Worm (Caenorhabditis elegans): ENCODE results near the gene M02H5.8.

M02H5.8 gene

DNA sequence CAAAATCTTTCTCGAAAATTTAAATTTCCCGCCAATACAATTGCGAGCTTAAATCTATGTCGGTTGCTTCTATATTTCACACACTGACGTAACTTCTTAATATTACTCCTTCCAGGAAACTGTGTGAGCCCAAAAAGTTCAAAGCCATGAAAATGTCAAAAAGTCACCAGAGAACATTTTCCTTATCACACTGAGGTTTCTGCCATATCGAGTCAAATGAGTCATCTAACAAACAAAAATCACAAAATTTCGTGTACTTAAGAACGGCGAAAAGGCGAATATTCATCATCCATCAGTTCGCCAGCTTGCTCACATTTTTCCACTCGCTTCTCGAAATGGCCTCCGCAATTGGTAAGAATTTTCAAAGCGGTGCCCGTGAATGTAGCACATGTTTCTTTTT lies at the start of gene M02H5.8:
Gene M02H5.8, plus strand, starts transcription at position 297 of the 400 bp plus-strand sequence.
- TF ChIP-seq tab-1 (GFP tag; IDR thresholded peaks at IDR 0.05) (no peak), ztf-23 (GFP tag; IDR thresholded peaks at IDR 0.05) (no peak), klf-2 (GFP tag; conservative IDR thresholded peaks at IDR 0.05) (no peak)

DNA sequence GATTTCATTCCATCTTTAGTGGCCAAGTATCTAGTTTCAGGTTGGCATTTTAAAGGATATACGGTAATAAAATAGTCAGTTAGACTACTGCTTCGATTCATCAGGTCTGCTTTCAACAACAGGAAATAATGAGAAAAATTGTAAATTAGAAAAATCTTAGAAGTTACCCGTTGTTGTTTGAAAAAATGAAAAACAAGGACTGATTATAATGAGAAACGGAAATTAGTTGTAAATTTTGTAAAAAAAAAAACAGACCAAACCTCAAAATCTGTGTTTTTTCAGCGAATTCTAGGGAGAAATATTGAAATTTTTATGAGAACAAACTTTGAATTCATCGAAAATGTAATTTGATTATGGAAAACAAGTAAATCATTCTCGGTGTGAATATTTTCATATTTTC lies 46.8 kb upstream of the M02H5.8 start, which contains the start of gene srh-62:
Gene srh-62, minus strand, starts transcription at position 101 of the 400 bp plus-strand sequence.
- TF ChIP-seq ztf-23 (GFP tag; IDR thresholded peaks at IDR 0.05) (no peak), cog-1 (tag; optimal IDR thresholded peaks at IDR 0.05) (no peak), flt-1 (GFP tag; IDR thresholded peaks at IDR 0.05) (no peak), ztf-29 (GFP tag; IDR thresholded peaks at IDR 0.05) (no peak), klf-2 (GFP tag; conservative IDR thresholded peaks at IDR 0.05) (no peak), ref-1 (GFP tag; conservative IDR thresholded peaks at IDR 0.05) (no peak), T22C8.4 (GFP tag; IDR thresholded peaks at IDR 0.05) (no peak), tab-1 (GFP tag; IDR thresholded peaks at IDR 0.05) (no peak), med-1 (GFP tag; optimal IDR thresholded peaks at IDR 0.05; ENCODE audit: insufficient read depth) (no peak)

ce11 chrV:404210-404669 lies 45.5 kb upstream of the M02H5.8 start, which contains the start of gene nhr-252:
Gene nhr-252, plus strand, starts transcription at chrV:404619.
- no peak for TF ChIP-seq klf-2 (GFP tag; conservative IDR thresholded peaks at IDR 0.05)
- no peak for TF ChIP-seq ref-1 (GFP tag; conservative IDR thresholded peaks at IDR 0.05)

- TF ChIP-seq flt-1 (GFP tag; IDR thresholded peaks at IDR 0.05): no peak
- TF ChIP-seq klf-2 (GFP tag; conservative IDR thresholded peaks at IDR 0.05): no peak
- TF ChIP-seq ztf-23 (GFP tag; IDR thresholded peaks at IDR 0.05): no peak
- TF ChIP-seq T22C8.4 (GFP tag; IDR thresholded peaks at IDR 0.05): no peak
- TF ChIP-seq ztf-29 (GFP tag; IDR thresholded peaks at IDR 0.05): no peak
- no peak for TF ChIP-seq tab-1 (GFP tag; IDR thresholded peaks at IDR 0.05)
- TF ChIP-seq ref-1 (GFP tag; conservative IDR thresholded peaks at IDR 0.05): no peak
- no peak for TF ChIP-seq med-1 (GFP tag; optimal IDR thresholded peaks at IDR 0.05; ENCODE audit: insufficient read depth)
- TF ChIP-seq cog-1 (tag; optimal IDR thresholded peaks at IDR 0.05): no peak
Measured at ce11 chrV:412820-413219, 37.0 kb upstream of the M02H5.8 start.

DNA sequence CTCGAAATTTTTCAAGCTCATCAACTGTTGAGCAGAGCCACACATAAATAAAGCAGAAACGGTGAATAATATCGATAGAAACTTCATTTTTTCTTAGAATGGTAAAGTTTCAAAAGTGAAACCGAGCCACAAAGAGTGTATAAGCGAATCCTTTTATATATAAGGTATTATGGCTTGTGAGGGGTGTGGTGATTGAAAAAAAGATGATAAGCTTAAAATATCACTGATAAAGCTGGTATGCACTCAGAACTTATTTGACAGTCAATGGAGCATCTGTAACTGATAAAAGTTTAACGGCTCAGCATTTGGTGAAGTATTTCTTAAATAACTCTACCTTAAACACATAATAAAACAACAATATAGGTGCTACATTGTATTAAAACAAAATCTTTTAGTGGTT lies 35.2 kb upstream of the M02H5.8 start, which contains the start of gene dod-19:
Gene dod-19, minus strand, starts transcription at position 130 of the 400 bp plus-strand sequence.
- TF ChIP-seq ztf-23 (GFP tag; IDR thresholded peaks at IDR 0.05) (no peak), klf-2 (GFP tag; conservative IDR thresholded peaks at IDR 0.05) (no peak), ref-1 (GFP tag; conservative IDR thresholded peaks at IDR 0.05) (no peak)

ce11 chrV:415072-415471 lies 34.7 kb upstream of the M02H5.8 start:
- no peak for TF ChIP-seq tab-1 (GFP tag; IDR thresholded peaks at IDR 0.05)

DNA sequence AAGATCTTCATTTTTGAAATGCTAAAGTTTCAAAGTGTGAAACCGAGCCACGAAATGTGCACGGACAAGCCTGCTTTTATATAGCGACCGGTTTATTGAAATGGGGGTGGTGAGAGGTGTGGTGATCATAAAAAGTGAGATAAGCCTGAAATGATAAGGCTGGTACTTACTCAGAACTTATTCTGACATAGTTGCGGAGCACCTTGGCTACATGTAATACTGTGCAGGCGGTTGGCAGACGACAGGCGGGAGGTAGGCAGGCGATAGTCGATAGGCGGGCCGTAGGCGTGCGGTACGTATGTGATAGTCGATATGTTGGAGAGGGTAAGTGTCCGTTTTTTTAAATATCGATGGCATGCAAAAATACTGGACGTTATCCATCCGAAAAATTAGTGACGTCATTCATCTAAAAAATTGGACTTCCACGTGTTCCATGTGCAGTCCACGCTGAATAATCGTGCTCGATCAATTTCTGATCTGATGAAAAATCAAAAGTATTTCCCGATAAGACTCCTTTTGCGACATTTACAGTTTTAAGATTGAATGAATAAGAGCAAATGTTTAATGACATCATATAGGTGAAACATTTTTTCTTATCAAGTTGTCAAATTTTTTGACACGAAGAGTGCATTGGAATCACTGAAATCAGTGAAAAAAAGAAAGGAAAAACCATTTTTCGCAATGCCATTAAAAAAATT lies 32.0 kb upstream of the M02H5.8 start, which contains the start of gene irg-8:
Gene irg-8, minus strand, starts transcription at position 51 of the 698 bp plus-strand sequence.
- TF ChIP-seq klf-2 (GFP tag; conservative IDR thresholded peaks at IDR 0.05) (no peak), cog-1 (tag; optimal IDR thresholded peaks at IDR 0.05) (no peak), ztf-29 (GFP tag; IDR thresholded peaks at IDR 0.05) (no peak), ref-1 (GFP tag; conservative IDR thresholded peaks at IDR 0.05) (no peak), tab-1 (GFP tag; IDR thresholded peaks at IDR 0.05) (no peak), ztf-23 (GFP tag; IDR thresholded peaks at IDR 0.05) (no peak), T22C8.4 (GFP tag; IDR thresholded peaks at IDR 0.05) (no peak), flt-1 (GFP tag; IDR thresholded peaks at IDR 0.05) (no peak), med-1 (GFP tag; optimal IDR thresholded peaks at IDR 0.05; ENCODE audit: insufficient read depth) (no peak)

- TF ChIP-seq med-1 (GFP tag; optimal IDR thresholded peaks at IDR 0.05; ENCODE audit: insufficient read depth) (no peak), cog-1 (tag; optimal IDR thresholded peaks at IDR 0.05) (no peak), ref-1 (GFP tag; conservative IDR thresholded peaks at IDR 0.05) (no peak), ztf-23 (GFP tag; IDR thresholded peaks at IDR 0.05) (no peak), ztf-29 (GFP tag; IDR thresholded peaks at IDR 0.05) (no peak), flt-1 (GFP tag; IDR thresholded peaks at IDR 0.05) (no peak), T22C8.4 (GFP tag; IDR thresholded peaks at IDR 0.05) (no peak), klf-2 (GFP tag; conservative IDR thresholded peaks at IDR 0.05) (no peak), tab-1 (GFP tag; IDR thresholded peaks at IDR 0.05) (no peak)
Measured at ce11 chrV:418432-418831, 31.3 kb upstream of the M02H5.8 start, which contains the start of gene Y39D8A.1. Gene Y39D8A.1, plus strand, starts transcription at chrV:418732.

- no peak for TF ChIP-seq ztf-29 (GFP tag; IDR thresholded peaks at IDR 0.05)
- TF ChIP-seq ztf-23 (GFP tag; IDR thresholded peaks at IDR 0.05): no peak
Measured at ce11 chrV:422133-422532, 27.6 kb upstream of the M02H5.8 start, which contains the start of gene dod-20. Gene dod-20, plus strand, starts transcription at chrV:422433.

ce11 chrV:424140-424539 lies 25.6 kb upstream of the M02H5.8 start, which contains the start of gene B0554.5:
Gene B0554.5, plus strand, starts transcription at chrV:424440.
- TF ChIP-seq tab-1 (GFP tag; IDR thresholded peaks at IDR 0.05) (no peak), T22C8.4 (GFP tag; IDR thresholded peaks at IDR 0.05) (no peak), flt-1 (GFP tag; IDR thresholded peaks at IDR 0.05) (no peak), klf-2 (GFP tag; conservative IDR thresholded peaks at IDR 0.05) (no peak), ref-1 (GFP tag; conservative IDR thresholded peaks at IDR 0.05) (no peak), ztf-23 (GFP tag; IDR thresholded peaks at IDR 0.05) (no peak), ztf-29 (GFP tag; IDR thresholded peaks at IDR 0.05) (no peak), med-1 (GFP tag; optimal IDR thresholded peaks at IDR 0.05; ENCODE audit: insufficient read depth) (no peak), cog-1 (tag; optimal IDR thresholded peaks at IDR 0.05) (no peak)
